Fruit fly (Drosophila melanogaster): ENCODE measurements around the gene sina.

The sina gene

dm6 chr3L:16818063-16818462, 35.5 kb upstream of the sina start:
- no peak for TF ChIP-seq lola (GFP tag; optimal IDR thresholded peaks at IDR 0.05)
- peak; percentile 2 for TF ChIP-seq dsf (GFP tag; optimal IDR thresholded peaks at IDR 0.05; ENCODE audit: borderline replicate concordance)
- TF ChIP-seq rgr (GFP tag; optimal IDR thresholded peaks at IDR 0.05), result peak; percentile 91
- peak; percentile 30 for TF ChIP-seq Dif (GFP tag; optimal IDR thresholded peaks at IDR 0.05; ENCODE audit: partially characterized antibody)
- TF ChIP-seq Myc (optimal IDR thresholded peaks at IDR 0.05), result no peak
- no peak for TF ChIP-seq jim (GFP tag; optimal IDR thresholded peaks at IDR 0.05)
- peak; percentile 64 for TF ChIP-seq CG32264 (GFP tag; optimal IDR thresholded peaks at IDR 0.05)
- TF ChIP-seq Vsx2 (GFP tag; optimal IDR thresholded peaks at IDR 0.05; ENCODE audit: partially characterized antibody), result peak; percentile 61
- peak; percentile 82 for TF ChIP-seq brk (GFP tag; optimal IDR thresholded peaks at IDR 0.05)
- TF ChIP-seq br (GFP tag; optimal IDR thresholded peaks at IDR 0.05), result peak; percentile 86
- peak; percentile 81 for TF ChIP-seq psq (GFP tag; optimal IDR thresholded peaks at IDR 0.05)
- peak; percentile 74 for TF ChIP-seq sage (GFP tag; optimal IDR thresholded peaks at IDR 0.05)
- peak; percentile 65 for TF ChIP-seq Rel (GFP tag; optimal IDR thresholded peaks at IDR 0.05)
- peak; percentile 62 for TF ChIP-seq Rel (tag; optimal IDR thresholded peaks at IDR 0.05)
- TF ChIP-seq N (GFP tag; optimal IDR thresholded peaks at IDR 0.05), result no peak
- peak; percentile 76 for TF ChIP-seq CG9705 (GFP tag; optimal IDR thresholded peaks at IDR 0.05)
- no peak for TF ChIP-seq Hr78 (GFP tag; optimal IDR thresholded peaks at IDR 0.05)
- TF ChIP-seq OdsH (GFP tag; optimal IDR thresholded peaks at IDR 0.05), result peak; percentile 89
- TF ChIP-seq fru (GFP tag; optimal IDR thresholded peaks at IDR 0.05), result peak; percentile 91
- no peak for TF ChIP-seq Abd-B (GFP tag; optimal IDR thresholded peaks at IDR 0.05)
- peak; percentile 47 for TF ChIP-seq CrebA (GFP tag; optimal IDR thresholded peaks at IDR 0.05; ENCODE audit: borderline replicate concordance)
- peak; percentile 90 for TF ChIP-seq h (GFP tag; optimal IDR thresholded peaks at IDR 0.05)
- peak; percentile 82 for TF ChIP-seq Hnf4 (GFP tag; optimal IDR thresholded peaks at IDR 0.05)
- peak; percentile 46 for TF ChIP-seq Jra (GFP tag; optimal IDR thresholded peaks at IDR 0.05)
- TF ChIP-seq dmrt93B (GFP tag; optimal IDR thresholded peaks at IDR 0.05), result peak; percentile 68
- TF ChIP-seq Hr83 (GFP tag; optimal IDR thresholded peaks at IDR 0.05; ENCODE audit: poor library complexity, severe bottlenecking), result no peak
- no peak for TF ChIP-seq dl (GFP tag; optimal IDR thresholded peaks at IDR 0.05; ENCODE audit: insufficient read depth in 1 of 2, partially characterized antibody in 2 of 2)
- TF ChIP-seq foxo (GFP tag; optimal IDR thresholded peaks at IDR 0.05), result peak; percentile 52 to 76
- peak; percentile 5 for TF ChIP-seq GATAd (GFP tag; optimal IDR thresholded peaks at IDR 0.05)
- peak; percentile 93 for TF ChIP-seq Sp1 (GFP tag; optimal IDR thresholded peaks at IDR 0.05)
- peak; percentile 90 for TF ChIP-seq ey (GFP tag; optimal IDR thresholded peaks at IDR 0.05)
- no peak for TF ChIP-seq usp (GFP tag; optimal IDR thresholded peaks at IDR 0.05)
- TF ChIP-seq woc (GFP tag; optimal IDR thresholded peaks at IDR 0.05), result peak; percentile 78
- no peak for TF ChIP-seq Mio (GFP tag; optimal IDR thresholded peaks at IDR 0.05)
- no peak for TF ChIP-seq sv (GFP tag; optimal IDR thresholded peaks at IDR 0.05)
- TF ChIP-seq HLH106 (tag; optimal IDR thresholded peaks at IDR 0.05), result peak; percentile 80
- no peak for TF ChIP-seq Dfd (GFP tag; optimal IDR thresholded peaks at IDR 0.05)
- TF ChIP-seq tai (GFP tag; optimal IDR thresholded peaks at IDR 0.05), result peak; percentile 68
- no peak for TF ChIP-seq pan (optimal IDR thresholded peaks at IDR 0.05)

dm6 chr3L:16824725-16825124, 28.8 kb upstream of the sina start:
- no peak for TF ChIP-seq jim (GFP tag; optimal IDR thresholded peaks at IDR 0.05)
- no peak for TF ChIP-seq brk (GFP tag; optimal IDR thresholded peaks at IDR 0.05)
- TF ChIP-seq N (GFP tag; optimal IDR thresholded peaks at IDR 0.05), result no peak
- TF ChIP-seq sv (GFP tag; optimal IDR thresholded peaks at IDR 0.05), result no peak
- no peak for TF ChIP-seq Dfd (GFP tag; optimal IDR thresholded peaks at IDR 0.05)
- TF ChIP-seq Myc (optimal IDR thresholded peaks at IDR 0.05), result no peak
- TF ChIP-seq HLH106 (tag; optimal IDR thresholded peaks at IDR 0.05), result no peak
- TF ChIP-seq Dif (GFP tag; optimal IDR thresholded peaks at IDR 0.05; ENCODE audit: partially characterized antibody), result no peak

dm6 chr3L:16825195-16825594, 28.4 kb upstream of the sina start:
- TF ChIP-seq woc (GFP tag; optimal IDR thresholded peaks at IDR 0.05), result no peak
- TF ChIP-seq Vsx2 (GFP tag; optimal IDR thresholded peaks at IDR 0.05; ENCODE audit: partially characterized antibody), result no peak
- no peak for TF ChIP-seq HLH106 (tag; optimal IDR thresholded peaks at IDR 0.05)
- no peak for TF ChIP-seq tai (GFP tag; optimal IDR thresholded peaks at IDR 0.05)
- no peak for TF ChIP-seq jim (GFP tag; optimal IDR thresholded peaks at IDR 0.05)
- no peak for TF ChIP-seq dl (GFP tag; optimal IDR thresholded peaks at IDR 0.05; ENCODE audit: insufficient read depth in 1 of 2, partially characterized antibody in 2 of 2)
- TF ChIP-seq CrebA (GFP tag; optimal IDR thresholded peaks at IDR 0.05; ENCODE audit: borderline replicate concordance), result no peak
- no peak for TF ChIP-seq dsf (GFP tag; optimal IDR thresholded peaks at IDR 0.05; ENCODE audit: borderline replicate concordance)
- no peak for TF ChIP-seq GATAd (GFP tag; optimal IDR thresholded peaks at IDR 0.05)
- no peak for TF ChIP-seq lola (GFP tag; optimal IDR thresholded peaks at IDR 0.05)
- TF ChIP-seq Rel (GFP tag; optimal IDR thresholded peaks at IDR 0.05), result no peak
- no peak for TF ChIP-seq Rel (tag; optimal IDR thresholded peaks at IDR 0.05)
- TF ChIP-seq Mio (GFP tag; optimal IDR thresholded peaks at IDR 0.05), result no peak
- TF ChIP-seq dmrt93B (GFP tag; optimal IDR thresholded peaks at IDR 0.05), result no peak
- no peak for TF ChIP-seq N (GFP tag; optimal IDR thresholded peaks at IDR 0.05)
- no peak for TF ChIP-seq ey (GFP tag; optimal IDR thresholded peaks at IDR 0.05)
- no peak for TF ChIP-seq brk (GFP tag; optimal IDR thresholded peaks at IDR 0.05)
- TF ChIP-seq Sp1 (GFP tag; optimal IDR thresholded peaks at IDR 0.05), result no peak
